Worm (Caenorhabditis elegans): ENCODE results near the gene ver-4.
A peak's percentile ranks its signal among the peaks of the same experiment; 100 is the strongest.

ver-4 gene

DNA sequence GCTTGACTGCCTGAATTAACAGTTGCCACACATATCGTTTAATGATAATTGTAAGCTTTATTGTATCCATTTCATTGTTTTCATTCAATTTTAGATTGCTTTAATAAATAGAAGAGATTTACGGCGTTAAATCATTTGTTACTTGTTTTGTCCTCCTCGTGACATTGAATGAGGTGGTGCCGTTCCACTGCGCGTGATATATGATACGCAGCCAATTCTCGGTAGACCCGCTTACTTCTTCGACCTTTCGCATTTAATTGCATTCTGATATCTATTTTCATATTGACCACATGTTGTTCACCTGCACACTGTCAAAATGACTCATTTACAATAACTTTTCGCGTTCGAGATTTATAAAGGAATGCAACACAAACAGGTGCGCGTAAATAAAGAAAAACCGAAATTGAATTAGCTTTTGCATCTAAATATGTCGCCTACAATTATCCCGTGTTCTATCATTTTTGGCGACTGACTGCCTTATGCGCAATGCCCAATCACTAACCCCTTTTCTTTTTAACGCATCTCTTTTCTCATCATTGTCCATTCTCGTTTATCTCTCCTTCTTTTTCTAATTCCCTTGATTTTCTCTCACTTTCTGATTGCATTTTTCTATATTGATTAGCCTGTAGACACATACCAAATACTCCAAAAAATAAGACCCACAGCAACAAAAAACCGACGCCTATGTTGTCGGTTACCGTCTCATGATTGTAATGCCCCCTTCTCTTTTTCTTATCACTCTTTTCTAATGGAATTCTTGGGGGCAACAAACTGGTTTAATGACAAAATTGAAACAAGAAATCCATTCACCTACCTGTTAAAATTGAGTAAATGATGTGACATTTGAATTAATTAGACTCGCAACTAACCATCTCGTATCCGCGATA is 32.5 kb downstream of the ver-4 start (continued):
- TF ChIP-seq aha-1 (tag; optimal IDR thresholded peaks at IDR 0.05) = no peak
- TF ChIP-seq elt-3 (tag; optimal IDR thresholded peaks at IDR 0.05) = peak in 4 of 6 experiments; percentile 45 to 84 (median 74)
- TF ChIP-seq nhr-20 (tag; optimal IDR thresholded peaks at IDR 0.05) = peak; percentile 48
- no peak for TF ChIP-seq fkh-10 (GFP tag; optimal IDR thresholded peaks at IDR 0.05)
- TF ChIP-seq sox-4 (tag; optimal IDR thresholded peaks at IDR 0.05) = no peak
- peak; percentile 55 for TF ChIP-seq snu-23 (GFP tag; optimal IDR thresholded peaks at IDR 0.05)
- no peak for TF ChIP-seq ces-1 (GFP tag; optimal IDR thresholded peaks at IDR 0.05)

- TF ChIP-seq egl-27 (tag; optimal IDR thresholded peaks at IDR 0.05) (no peak), ets-5 (GFP tag; IDR thresholded peaks at IDR 0.05) (no peak), sox-4 (tag; optimal IDR thresholded peaks at IDR 0.05) (no peak), ceh-82 (tag; optimal IDR thresholded peaks at IDR 0.05) (no peak), blmp-1 (tag; optimal IDR thresholded peaks at IDR 0.05) (no peak), alr-1 (tag; optimal IDR thresholded peaks at IDR 0.05; ENCODE audit: borderline replicate concordance) (no peak), snu-23 (GFP tag; optimal IDR thresholded peaks at IDR 0.05) (no peak), dpl-1 (GFP tag; optimal IDR thresholded peaks at IDR 0.05) (no peak), dsc-1 (tag; optimal IDR thresholded peaks at IDR 0.05) (peak; percentile 31), snpc-4 (tag; optimal IDR thresholded peaks at IDR 0.05) (no peak), zag-1 (tag; optimal IDR thresholded peaks at IDR 0.05) (no peak), efl-1 (optimal IDR thresholded peaks at IDR 0.05) (no peak), efl-1 (GFP tag; optimal IDR thresholded peaks at IDR 0.05 in 1 of 2) (peak in 1 of 2 experiments; percentile 30), nhr-85 (tag) (no peak), unc-30 (tag; optimal IDR thresholded peaks at IDR 0.05) (no peak), nhr-20 (tag; optimal IDR thresholded peaks at IDR 0.05) (no peak)
These were observed 33.9 kb downstream of the ver-4 start, which contains the start of gene egl-15 for ce11 chrX:11016100-11016499. Gene egl-15 (plus strand): TSS chrX:11016400.

DNA sequence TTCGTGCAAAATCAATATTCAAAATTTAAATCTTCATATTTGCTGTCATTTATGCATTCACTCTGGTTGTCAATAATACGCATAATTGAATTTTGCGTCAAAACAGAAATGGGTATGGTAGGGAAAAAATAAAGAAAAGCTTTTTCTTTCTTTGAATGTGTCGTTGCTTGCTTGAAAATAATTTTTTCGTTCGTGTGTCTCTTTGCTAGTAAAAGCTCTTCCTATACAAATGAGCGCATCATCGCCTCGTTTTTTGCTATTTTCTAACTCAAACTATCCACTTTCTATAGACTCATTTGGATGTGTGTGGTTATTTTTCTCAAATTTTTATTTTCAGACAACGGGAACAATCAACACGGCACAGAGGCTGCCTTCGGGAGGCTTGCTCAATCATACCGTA is 46.5 kb downstream of the ver-4 start, which contains the start of gene ldb-1:
TSS of gene ldb-1 (plus strand) at position 301 of the 400 bp plus-strand sequence.
- TF ChIP-seq ces-1 (GFP tag; optimal IDR thresholded peaks at IDR 0.05) (no peak), mef-2 (tag; optimal IDR thresholded peaks at IDR 0.05) (no peak), snpc-4 (tag; optimal IDR thresholded peaks at IDR 0.05) (no peak), nhr-47 (tag; optimal IDR thresholded peaks at IDR 0.05) (no peak), fkh-4 (tag; optimal IDR thresholded peaks at IDR 0.05; ENCODE audit: borderline replicate concordance) (no peak), tbx-2 (tag; optimal IDR thresholded peaks at IDR 0.05) (no peak), lsy-2 (tag; optimal IDR thresholded peaks at IDR 0.05) (no peak), tlp-1 (tag; optimal IDR thresholded peaks at IDR 0.05) (no peak), nhr-71 (tag; optimal IDR thresholded peaks at IDR 0.05) (no peak), nhr-28 (tag; optimal IDR thresholded peaks at IDR 0.05) (no peak), unc-86 (tag; optimal IDR thresholded peaks at IDR 0.05) (no peak), ceh-63 (GFP tag; optimal IDR thresholded peaks at IDR 0.05) (no peak), xbp-1 (tag; optimal IDR thresholded peaks at IDR 0.05) (no peak), lin-15B (tag; optimal IDR thresholded peaks at IDR 0.05) (no peak), lir-3 (tag; optimal IDR thresholded peaks at IDR 0.05; ENCODE audit: poor library complexity) (no peak), nhr-84 (tag; optimal IDR thresholded peaks at IDR 0.05) (no peak), swsn-7 (tag; optimal IDR thresholded peaks at IDR 0.05) (no peak), irx-1 (tag; optimal IDR thresholded peaks at IDR 0.05) (no peak), ceh-90 (tag; optimal IDR thresholded peaks at IDR 0.05) (no peak)

Measured in whole organism, L1 larva.